Fruit fly (Drosophila melanogaster): ENCODE measurements around the gene Timp.

DNA sequence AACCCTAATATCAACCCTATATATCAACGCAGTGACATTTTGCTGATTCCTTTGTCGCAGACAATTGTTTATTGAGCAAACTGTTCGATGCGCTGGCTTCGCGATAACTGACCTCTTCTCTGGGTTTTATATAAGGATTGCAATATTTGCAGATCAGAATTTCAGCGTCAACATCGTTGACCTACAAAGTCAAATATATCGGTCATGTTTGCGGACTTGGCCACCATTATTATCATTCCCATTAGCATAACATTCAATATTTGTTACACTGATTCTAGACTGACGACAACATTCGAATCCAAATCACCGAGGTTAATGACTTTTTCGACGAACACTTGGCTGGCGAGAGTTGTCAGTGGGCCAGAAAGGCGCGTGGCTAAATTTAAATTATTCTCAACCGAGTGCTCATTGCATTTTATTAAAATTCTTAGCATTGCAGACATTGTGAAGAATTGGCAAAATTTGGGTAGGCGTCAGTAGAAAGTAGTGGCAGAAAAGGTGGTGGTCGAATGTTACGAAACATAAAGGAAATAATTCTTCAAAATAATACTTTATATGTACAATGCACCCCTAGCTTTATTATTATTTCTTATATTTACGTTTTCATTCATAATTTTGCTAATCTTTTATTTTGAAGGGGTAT is 43.6 kb downstream of the Timp start:
- no peak for TF ChIP-seq CTCF (optimal IDR thresholded peaks at IDR 0.05)
- no peak for TF ChIP-seq CG8478 (optimal IDR thresholded peaks at IDR 0.05)
